Fruit fly (Drosophila melanogaster): ENCODE measurements around the gene CG5916.

Gene CG5916

dm6 chr3R:16154263-16154662, 7.4 kb downstream of the CG5916 start (continued):
- TF ChIP-seq Eip93F (GFP tag; optimal IDR thresholded peaks at IDR 0.05) (no peak), Gug (GFP tag; IDR thresholded peaks at IDR 0.05) (no peak), CG6163 (GFP tag; IDR thresholded peaks at IDR 0.05) (peak; percentile 81), CG32006 (GFP tag; optimal IDR thresholded peaks at IDR 0.05) (peak; percentile 26), CG11294 (GFP tag; IDR thresholded peaks at IDR 0.05) (no peak), Sox14 (GFP tag; optimal IDR thresholded peaks at IDR 0.05) (no peak), CG15336 (GFP tag; IDR thresholded peaks at IDR 0.05) (peak; percentile 73), CG4318 (GFP tag; optimal IDR thresholded peaks at IDR 0.05) (no peak), CG8319 (GFP tag; optimal IDR thresholded peaks at IDR 0.05) (no peak), Ets96B (tag; optimal IDR thresholded peaks at IDR 0.05) (no peak), Eip75B (GFP tag; optimal IDR thresholded peaks at IDR 0.05) (no peak), CG10669 (GFP tag; optimal IDR thresholded peaks at IDR 0.05) (no peak), svp (GFP tag) (no peak), esn (GFP tag; optimal IDR thresholded peaks at IDR 0.05) (peak; percentile 48), cyc (GFP tag; optimal IDR thresholded peaks at IDR 0.05) (no peak), vri (GFP tag; optimal IDR thresholded peaks at IDR 0.05) (peak; percentile 77)

dm6 chr3R:16154682-16155081, 7.9 kb downstream of the CG5916 start, which contains the start of gene CG6006:
CG6006 (plus strand) TSS chr3R:16154982.
- no peak for TF ChIP-seq CG34406 (GFP tag; optimal IDR thresholded peaks at IDR 0.05)
- no peak for TF ChIP-seq Lpt (GFP tag; optimal IDR thresholded peaks at IDR 0.05)
- no peak for TF ChIP-seq CG4318 (GFP tag; optimal IDR thresholded peaks at IDR 0.05)
- no peak for TF ChIP-seq pdm3 (GFP tag; optimal IDR thresholded peaks at IDR 0.05)
- TF ChIP-seq CG10631 (GFP tag; optimal IDR thresholded peaks at IDR 0.05), result no peak
- no peak for TF ChIP-seq Eip75B (GFP tag; optimal IDR thresholded peaks at IDR 0.05)
- TF ChIP-seq svp (GFP tag), result peak; percentile 52
- TF ChIP-seq eg (GFP tag; IDR thresholded peaks at IDR 0.05), result 0 out of 3 replicates have a peak, but pooled peaks have one; percentile 14
- no peak for TF ChIP-seq OdsH (GFP tag; optimal IDR thresholded peaks at IDR 0.05)
- TF ChIP-seq CG32006 (GFP tag; optimal IDR thresholded peaks at IDR 0.05), result peak; percentile 18

dm6 chr3R:16156032-16156431, 9.2 kb downstream of the CG5916 start:
- TF ChIP-seq topi (GFP tag; optimal IDR thresholded peaks at IDR 0.05) (no peak), Eip78C (GFP tag) (peak; percentile 19), CG9139 (GFP tag; optimal IDR thresholded peaks at IDR 0.05) (no peak), lz (GFP tag; optimal IDR thresholded peaks at IDR 0.05) (no peak), CG34406 (GFP tag; optimal IDR thresholded peaks at IDR 0.05) (no peak), Smox (GFP tag; optimal IDR thresholded peaks at IDR 0.05) (no peak), Sox14 (GFP tag; optimal IDR thresholded peaks at IDR 0.05) (no peak), dsx (GFP tag; optimal IDR thresholded peaks at IDR 0.05; ENCODE audit: poor library complexity, severe bottlenecking) (no peak)

- TF ChIP-seq Eip75B (GFP tag; optimal IDR thresholded peaks at IDR 0.05), result peak; percentile 70
- TF ChIP-seq fd85E (GFP tag; optimal IDR thresholded peaks at IDR 0.05), result peak; percentile 9
- TF ChIP-seq Smox (GFP tag; optimal IDR thresholded peaks at IDR 0.05), result peak; percentile 72
- peak; percentile 70 for TF ChIP-seq CG6276 (GFP tag; optimal IDR thresholded peaks at IDR 0.05)
- TF ChIP-seq CG11294 (GFP tag; IDR thresholded peaks at IDR 0.05), result peak; percentile 11; the same call in 1 of the 2 replicates
- TF ChIP-seq Eip93F (GFP tag; optimal IDR thresholded peaks at IDR 0.05), result no peak
- TF ChIP-seq Ets96B (tag; optimal IDR thresholded peaks at IDR 0.05), result peak; percentile 55
- TF ChIP-seq CG7368 (GFP tag; optimal IDR thresholded peaks at IDR 0.05), result peak; percentile 3
- TF ChIP-seq acj6 (GFP tag; optimal IDR thresholded peaks at IDR 0.05), result peak; percentile 61
- TF ChIP-seq fd59A (GFP tag; optimal IDR thresholded peaks at IDR 0.05), result peak; percentile 57
- TF ChIP-seq Sox14 (GFP tag; optimal IDR thresholded peaks at IDR 0.05), result peak; percentile 65
- TF ChIP-seq Ets21C (GFP tag; optimal IDR thresholded peaks at IDR 0.05), result peak; percentile 48
- no peak for TF ChIP-seq Hr38 (GFP tag; optimal IDR thresholded peaks at IDR 0.05)
- TF ChIP-seq dsx (GFP tag; optimal IDR thresholded peaks at IDR 0.05; ENCODE audit: poor library complexity, severe bottlenecking), result peak; percentile 59
- TF ChIP-seq Eip78C (GFP tag), result peak; percentile 92
- peak; percentile 87 for TF ChIP-seq svp (GFP tag)
- peak; percentile 81 for TF ChIP-seq esn (GFP tag; optimal IDR thresholded peaks at IDR 0.05)
- peak; percentile 58 for TF ChIP-seq CG3032 (tag; optimal IDR thresholded peaks at IDR 0.05)
- no peak for TF ChIP-seq CG9139 (GFP tag; optimal IDR thresholded peaks at IDR 0.05)
- TF ChIP-seq CG8119 (GFP tag; IDR thresholded peaks at IDR 0.05), result peak; percentile 72; the same call in 2 of the 3 replicates
- peak; percentile 70 for TF ChIP-seq Hr4 (GFP tag; optimal IDR thresholded peaks at IDR 0.05)
- TF ChIP-seq net (GFP tag; optimal IDR thresholded peaks at IDR 0.05), result peak; percentile 68
- peak; percentile 57 for TF ChIP-seq CG10669 (GFP tag; optimal IDR thresholded peaks at IDR 0.05)
- TF ChIP-seq CG11902 (GFP tag; optimal IDR thresholded peaks at IDR 0.05), result peak; percentile 8
- peak; percentile 38 for TF ChIP-seq spab (GFP tag; optimal IDR thresholded peaks at IDR 0.05)
- peak; percentile 54 for TF ChIP-seq Hr39 (GFP tag; optimal IDR thresholded peaks at IDR 0.05)
- TF ChIP-seq CG3919 (GFP tag; optimal IDR thresholded peaks at IDR 0.05), result peak; percentile 57
- TF ChIP-seq Sox15 (GFP tag; optimal IDR thresholded peaks at IDR 0.05), result peak; percentile 29
Measured at dm6 chr3R:16157564-16158242, 10.9 kb downstream of the CG5916 start.
